Worm (Caenorhabditis elegans) whole organism, mixed stage, embryonic: ENCODE results near the gene T16A9.3.
A peak's percentile ranks its signal among the peaks of the same experiment; 100 is the strongest.

Experiments
- M03D4.4 ChIP-seq: sonication (generic microtip); optimal IDR thresholded peaks from 2 replicates; lab custom pipeline; 2017; ENCODE audit warnings: mild to moderate bottlenecking, missing genetic modification characterization, missing compliant biosample characterization
- ceh-43 ChIP-seq: fragments of 200-800 bp; sonication (Bioruptor generic); optimal IDR thresholded peaks from 2 replicates; lab custom pipeline; 2018; ENCODE audit warnings: mild to moderate bottlenecking, missing genetic modification characterization, moderate library complexity, missing compliant biosample characterization
- ceh-83 ChIP-seq: fragments of 200-800 bp; sonication (Bioruptor generic); optimal IDR thresholded peaks from 2 replicates; lab custom pipeline; 2018; ENCODE audit warnings: mild to moderate bottlenecking, missing genetic modification characterization, missing compliant biosample characterization
- ces-1 ChIP-seq: fragments of 150-350 bp; optimal IDR thresholded peaks from 2 replicates; lab custom pipeline; 2014; ENCODE audit warnings: missing biosample characterization, missing genetic modification reagents, missing genetic modification characterization
- cnd-1 ChIP-seq: fragments of 200-800 bp; sonication (Bioruptor generic); optimal IDR thresholded peaks from 2 replicates; lab custom pipeline; 2018; ENCODE audit warnings: mild to moderate bottlenecking, missing genetic modification characterization, missing compliant biosample characterization
- drap-1 ChIP-seq: fragments of 200-800 bp; sonication (Bioruptor generic); optimal IDR thresholded peaks from 3 replicates; lab custom pipeline; 2018; ENCODE audit warnings: mild to moderate bottlenecking, missing genetic modification characterization, missing compliant biosample characterization
- elt-1 ChIP-seq: sonication (generic microtip); optimal IDR thresholded peaks from 2 replicates; lab custom pipeline; 2017; ENCODE audit warnings: missing genetic modification characterization, mild to moderate bottlenecking, missing compliant biosample characterization, antibody characterized with exemption, moderate library complexity, borderline replicate concordance; ENCODE audit not compliant: insufficient read depth
- elt-3 ChIP-seq: fragments of 150-350 bp; optimal IDR thresholded peaks from 2 replicates; lab custom pipeline; 2014; ENCODE audit warnings: missing biosample characterization, missing genetic modification characterization
- flh-1 ChIP-seq: fragments of 200-800 bp; sonication (Bioruptor generic); optimal IDR thresholded peaks from 2 replicates; lab custom pipeline; 2018; ENCODE audit warnings: mild to moderate bottlenecking, missing genetic modification characterization, moderate library complexity, missing compliant biosample characterization
- ham-2 ChIP-seq: fragments of 200-800 bp; sonication (Bioruptor generic); optimal IDR thresholded peaks from 2 replicates; lab custom pipeline; 2018; ENCODE audit warnings: mild to moderate bottlenecking, missing genetic modification characterization, missing compliant biosample characterization
- hlh-1 ChIP-seq: fragments of 150-350 bp; optimal IDR thresholded peaks from 2 replicates; lab custom pipeline; 2014; ENCODE audit warnings: missing biosample characterization, missing genetic modification reagents, missing genetic modification characterization
- lin-13 ChIP-seq: fragments of 150-350 bp; optimal IDR thresholded peaks from 2 replicates; lab custom pipeline; 2014; ENCODE audit warnings: missing biosample characterization, missing genetic modification characterization
- lin-32 ChIP-seq: fragments of 200-800 bp; sonication (Bioruptor generic); optimal IDR thresholded peaks from 2 replicates; lab custom pipeline; 2018; ENCODE audit warnings: mild to moderate bottlenecking, missing genetic modification characterization, missing compliant biosample characterization
- lsy-2 ChIP-seq: fragments of 150-350 bp; optimal IDR thresholded peaks from 2 replicates; lab custom pipeline; 2014; ENCODE audit warnings: missing biosample characterization, missing genetic modification characterization
- mab-5 ChIP-seq: fragments of 150-350 bp; optimal IDR thresholded peaks from 2 replicates; lab custom pipeline; 2014; ENCODE audit warnings: missing biosample characterization, missing genetic modification characterization
- mep-1 ChIP-seq: fragments of 150-350 bp; optimal IDR thresholded peaks from 2 replicates; lab custom pipeline; 2017; ENCODE audit warnings: missing biosample characterization, missing genetic modification reagents, missing genetic modification characterization, inconsistent platforms
- nhr-12 ChIP-seq: fragments of 150-350 bp; optimal IDR thresholded peaks from 2 replicates; lab custom pipeline; 2014; ENCODE audit warnings: missing biosample characterization, missing genetic modification characterization
- nhr-237 ChIP-seq: fragments of 150-350 bp; optimal IDR thresholded peaks from 2 replicates; lab custom pipeline; 2014; ENCODE audit warnings: missing biosample characterization, missing genetic modification characterization
- nhr-28 ChIP-seq: fragments of 150-350 bp; optimal IDR thresholded peaks from 2 replicates; lab custom pipeline; 2014; ENCODE audit warnings: missing biosample characterization, missing genetic modification characterization
- pha-4 ChIP-seq: fragments of 150-350 bp; optimal IDR thresholded peaks from 2 replicates; lab custom pipeline; 2018; ENCODE audit warnings: missing biosample characterization, missing genetic modification reagents, missing genetic modification characterization
- sem-2 ChIP-seq: fragments of 200-800 bp; sonication (Bioruptor generic); optimal IDR thresholded peaks from 2 replicates; lab custom pipeline; 2018; ENCODE audit warnings: mild to moderate bottlenecking, missing genetic modification characterization, missing compliant biosample characterization
- snpc-4 ChIP-seq: fragments of 150-350 bp; optimal IDR thresholded peaks from 2 replicates; lab custom pipeline; 2014; ENCODE audit warnings: missing biosample characterization, missing genetic modification characterization
- sptf-1 ChIP-seq: sonication (generic microtip); optimal IDR thresholded peaks from 2 replicates; lab custom pipeline; 2017; ENCODE audit warnings: mild to moderate bottlenecking, missing genetic modification characterization, moderate library complexity, missing compliant biosample characterization
- tbx-8 ChIP-seq: fragments of 200-800 bp; sonication (Bioruptor generic); optimal IDR thresholded peaks from 2 replicates; lab custom pipeline; 2018; ENCODE audit warnings: mild to moderate bottlenecking, missing genetic modification characterization, moderate library complexity, missing compliant biosample characterization
- unc-120 ChIP-seq: sonication (generic microtip); optimal IDR thresholded peaks from 2 replicates; lab custom pipeline; 2017; ENCODE audit warnings: missing genetic modification characterization, missing compliant biosample characterization; ENCODE audit not compliant: poor library complexity, severe bottlenecking
- unc-39 ChIP-seq: fragments of 150-350 bp; optimal IDR thresholded peaks from 2 replicates; lab custom pipeline; 2014; ENCODE audit warnings: missing biosample characterization, missing genetic modification characterization
- unc-62 ChIP-seq: fragments of 150-350 bp; optimal IDR thresholded peaks from 2 replicates; lab custom pipeline; 2014; ENCODE audit warnings: missing biosample characterization, missing genetic modification reagents, missing genetic modification characterization
- zip-8 ChIP-seq: fragments of 150-350 bp; optimal IDR thresholded peaks from 2 replicates; lab custom pipeline; 2014; ENCODE audit warnings: missing biosample characterization, missing genetic modification characterization
- ztf-11 ChIP-seq: fragments of 150-350 bp; optimal IDR thresholded peaks from 2 replicates; lab custom pipeline; 2014; ENCODE audit warnings: missing biosample characterization, missing genetic modification characterization

T16A9.3 gene

ce11 chrV:14167629-14168028 lies 37.7 kb upstream of the T16A9.3 start, which contains the start of gene ocam-1:
ocam-1 (minus strand) TSS chrV:14167729.
- no peak for TF ChIP-seq nhr-237
- TF ChIP-seq, all 35 proteins: peak for 0

- TF ChIP-seq unc-62 (GFP tag; lab: Kevin White, UChicago) (no peak), elt-3 (no peak), nhr-12 (no peak), mab-5 (tag; lab: Kevin White, UChicago) (no peak), mep-1 (no peak), M03D4.4 (tag; lab: Kevin White, UChicago) (no peak), lsy-2 (tag; lab: Kevin White, UChicago) (no peak), sptf-1 (no peak), sem-2 (GFP tag; lab: Kevin White, UChicago) (no peak), zip-8 (tag; lab: Kevin White, UChicago) (no peak), nhr-28 (no peak), drap-1 (no peak), hlh-1 (no peak)
Observed at ce11 chrV:14171284-14171683, 34.0 kb upstream of the T16A9.3 start, which contains the start of gene cest-2.1. cest-2.1 (minus strand) TSS chrV:14171481.

ce11 chrV:14175216-14175615 lies 30.1 kb upstream of the T16A9.3 start, which contains the start of gene cest-2.2:
cest-2.2 (minus strand) TSS chrV:14175355.
- TF ChIP-seq mab-5 (tag; lab: Kevin White, UChicago): no peak
- TF ChIP-seq ham-2 (GFP tag; lab: Kevin White, UChicago): no peak
- TF ChIP-seq lin-13: no peak
- peak; percentile 85 for TF ChIP-seq zip-8 (tag; lab: Kevin White, UChicago)

- TF ChIP-seq flh-1 (GFP tag; lab: Kevin White, UChicago) (no peak), ztf-11 (tag; lab: Kevin White, UChicago) (no peak), ham-2 (GFP tag; lab: Kevin White, UChicago) (no peak), unc-39 (tag; lab: Kevin White, UChicago) (no peak), zip-8 (tag; lab: Kevin White, UChicago) (no peak), nhr-28 (no peak), snpc-4 (tag; lab: Kevin White, UChicago) (no peak), ceh-43 (GFP tag; lab: Kevin White, UChicago) (no peak), sem-2 (GFP tag; lab: Kevin White, UChicago) (no peak), lsy-2 (tag; lab: Kevin White, UChicago) (no peak), hlh-1 (no peak), tbx-8 (GFP tag; lab: Kevin White, UChicago) (no peak), mep-1 (no peak), sptf-1 (no peak)
Observed at ce11 chrV:14176572-14176971, 28.7 kb upstream of the T16A9.3 start.

- no peak for TF ChIP-seq nhr-12
- TF ChIP-seq nhr-28: no peak
- TF ChIP-seq mep-1: peak; percentile 32
Observed at ce11 chrV:14177657-14178129, 27.6 kb upstream of the T16A9.3 start, which contains the start of gene ceh-74. ceh-74 (plus strand) TSS chrV:14178079.

ce11 chrV:14179947-14180346 lies 25.4 kb upstream of the T16A9.3 start, which contains the start of gene ZC376.8:
ZC376.8 (plus strand) TSS chrV:14180247.
- TF ChIP-seq pha-4 (tag; lab: Kevin White, UChicago) (no peak), lin-32 (GFP tag; lab: Kevin White, UChicago) (no peak), ceh-83 (GFP tag; lab: Kevin White, UChicago) (no peak), ces-1 (GFP tag; lab: Kevin White, UChicago) (no peak), unc-120 (tag; lab: Kevin White, UChicago) (no peak), ztf-11 (tag; lab: Kevin White, UChicago) (no peak), hlh-1 (no peak), lin-13 (no peak), snpc-4 (tag; lab: Kevin White, UChicago) (no peak), cnd-1 (tag; lab: Kevin White, UChicago) (no peak), elt-1 (no peak), nhr-12 (no peak)
